Worm (Caenorhabditis elegans) whole organism, L4 larva: ENCODE data around the gene M04G7.1.

Source experiments
- F37D6.2 ChIP-seq: sonication (generic microtip); optimal IDR thresholded peaks from 2 replicates; lab custom pipeline; 2016; ENCODE audit warnings: mild to moderate bottlenecking, missing genetic modification characterization, missing compliant biosample characterization
- T20F7.1 ChIP-seq: fragments of 200-800 bp; sonication (Bioruptor generic); optimal IDR thresholded peaks from 2 replicates; lab custom pipeline; 2018; ENCODE audit warnings: mild to moderate bottlenecking, missing genetic modification characterization, missing compliant biosample characterization
- T26A8.4 ChIP-seq: fragments of 200-800 bp; sonication (Bioruptor generic); IDR thresholded peaks from 2 replicates; pipeline ENCODE4 v1.3.6; 2022; ENCODE audit warnings: missing genetic modification characterization, missing compliant biosample characterization
- Y105C5A.15 ChIP-seq: fragments of 200-800 bp; sonication (Bioruptor generic); IDR thresholded peaks from 2 replicates; pipeline ENCODE4 v1.3.6; 2022; ENCODE audit warnings: missing genetic modification characterization, missing compliant biosample characterization
- Y48G9A.11 ChIP-seq: fragments of 200-800 bp; sonication (Bioruptor generic); IDR thresholded peaks from 2 replicates; pipeline ENCODE4 v1.3.6; 2022; ENCODE audit warnings: missing genetic modification reagents, missing genetic modification characterization, missing compliant biosample characterization
- ama-1 ChIP-seq: fragments of 150-350 bp; optimal IDR thresholded peaks from 2 replicates; lab custom pipeline; 2014; ENCODE audit warnings: inconsistent platforms, mixed read lengths
- attf-4 ChIP-seq: sonication (generic microtip); optimal IDR thresholded peaks from 3 replicates; lab custom pipeline; 2017; ENCODE audit warnings: missing biosample characterization, missing genetic modification characterization
- ceh-32 ChIP-seq: sonication (generic microtip); optimal IDR thresholded peaks from 2 replicates; lab custom pipeline; 2016; ENCODE audit warnings: mild to moderate bottlenecking, missing genetic modification characterization, missing compliant biosample characterization; ENCODE audit not compliant: poor library complexity
- ceh-62 ChIP-seq: sonication (generic microtip); optimal IDR thresholded peaks from 2 replicates; lab custom pipeline; 2017; ENCODE audit warnings: missing biosample characterization, missing genetic modification characterization
- daf-8 ChIP-seq: fragments of 200-800 bp; sonication (Bioruptor generic); IDR thresholded peaks from 2 replicates; pipeline ENCODE4 v1.3.6; 2022; ENCODE audit warnings: missing genetic modification characterization, missing compliant biosample characterization
- dmd-9 ChIP-seq: fragments of 200-800 bp; sonication (Bioruptor generic); IDR thresholded peaks from 2 replicates; pipeline ENCODE4 v1.3.6; 2022; ENCODE audit warnings: missing genetic modification reagents, missing genetic modification characterization, missing compliant biosample characterization
- egl-27 ChIP-seq: sonication (generic microtip); optimal IDR thresholded peaks from 3 replicates; lab custom pipeline; 2017; ENCODE audit warnings: missing biosample characterization, missing genetic modification reagents, missing genetic modification characterization
- egl-43 ChIP-seq: fragments of 200-800 bp; sonication (Bioruptor generic); IDR thresholded peaks from 2 replicates; pipeline ENCODE4 v1.3.6; 2022; ENCODE audit warnings: missing genetic modification reagents, missing genetic modification characterization, missing compliant biosample characterization
- fkh-10 ChIP-seq: fragments of 150-350 bp; optimal IDR thresholded peaks from 2 replicates; lab custom pipeline; 2014; ENCODE audit warnings: missing biosample characterization, missing genetic modification reagents, missing genetic modification characterization
- hif-1 ChIP-seq, 2 experiments: sonication (generic microtip); optimal IDR thresholded peaks; 2 replicates each; lab custom pipeline; 2016 to 2017; ENCODE audit warnings: missing compliant biosample characterization in 2 of 2, missing genetic modification characterization in 2 of 2, missing genetic modification reagents in 2 of 2, missing genotype in 2 of 2, mild to moderate bottlenecking in 1 of 2
- hmg-1.1 ChIP-seq: fragments of 200-800 bp; sonication (Bioruptor generic); IDR thresholded peaks from 2 replicates; pipeline ENCODE4 v1.3.6; 2022; ENCODE audit warnings: missing genetic modification reagents, missing genetic modification characterization, missing compliant biosample characterization
- lsy-2 ChIP-seq, 2 experiments: fragments of 150-350 bp in 1 of 2; sonication (generic microtip) in 1 of 2; optimal IDR thresholded peaks; 2 replicates each; lab custom pipeline; 2014 to 2017; ENCODE audit warnings: missing biosample characterization in 2 of 2, missing genetic modification characterization in 2 of 2
- nhr-102 ChIP-seq: sonication (generic microtip); optimal IDR thresholded peaks from 2 replicates; lab custom pipeline; 2016; ENCODE audit warnings: mild to moderate bottlenecking, missing genetic modification characterization, moderate library complexity, missing compliant biosample characterization
- nhr-25 ChIP-seq: sonication (generic microtip); optimal IDR thresholded peaks from 2 replicates; lab custom pipeline; 2017; ENCODE audit warnings: missing genetic modification characterization, mild to moderate bottlenecking, missing compliant biosample characterization, antibody characterized with exemption, moderate library complexity, borderline replicate concordance; ENCODE audit not compliant: insufficient read depth
- nhr-28 ChIP-seq: fragments of 150-350 bp; optimal IDR thresholded peaks from 2 replicates; lab custom pipeline; 2014; ENCODE audit warnings: missing biosample characterization, missing genetic modification characterization
- nhr-48 ChIP-seq: sonication (generic microtip); optimal IDR thresholded peaks from 2 replicates; lab custom pipeline; 2016; ENCODE audit warnings: mild to moderate bottlenecking, missing genetic modification characterization, missing compliant biosample characterization
- nhr-77 ChIP-seq: fragments of 150-350 bp; optimal IDR thresholded peaks from 2 replicates; lab custom pipeline; 2014; ENCODE audit warnings: missing biosample characterization, missing genetic modification characterization
- rbr-2 ChIP-seq: sonication (generic microtip); optimal IDR thresholded peaks from 2 replicates; lab custom pipeline; 2016; ENCODE audit warnings: missing genotype, missing genetic modification characterization, missing compliant biosample characterization
- saeg-2 ChIP-seq: fragments of 200-800 bp; sonication (Bioruptor generic); IDR thresholded peaks from 2 replicates; pipeline ENCODE4 v1.3.6; 2022; ENCODE audit warnings: missing genetic modification reagents, missing genetic modification characterization, missing compliant biosample characterization
- set-16 ChIP-seq: fragments of 200-800 bp; sonication (Bioruptor generic); IDR thresholded peaks from 2 replicates; pipeline ENCODE4 v1.3.6; 2022; ENCODE audit warnings: missing genetic modification reagents, missing genetic modification characterization, missing compliant biosample characterization
- snpc-1.2 ChIP-seq: fragments of 200-800 bp; sonication (Bioruptor generic); IDR thresholded peaks from 2 replicates; pipeline ENCODE4 v1.3.6; 2022; ENCODE audit warnings: missing genetic modification reagents, missing genetic modification characterization, missing compliant biosample characterization
- spr-3 ChIP-seq: fragments of 200-800 bp; sonication (Bioruptor generic); optimal IDR thresholded peaks from 2 replicates; lab custom pipeline; 2018; ENCODE audit warnings: mild to moderate bottlenecking, missing genetic modification characterization, missing compliant biosample characterization
- unc-130 ChIP-seq: sonication (generic microtip); optimal IDR thresholded peaks from 2 replicates; lab custom pipeline; 2016; ENCODE audit warnings: missing genetic modification reagents, missing genetic modification characterization, missing compliant biosample characterization
- unc-62 ChIP-seq, 3 experiments: fragments of 150-350 bp in 1 of 3; sonication (generic microtip); optimal IDR thresholded peaks in 2 of 3; peaks in 1 of 3; 1 replicate in 1 of 3; 2 replicates in 2 of 3; lab custom pipeline; 2014 to 2017; ENCODE audit warnings: missing biosample characterization in 3 of 3, missing genetic modification characterization in 3 of 3, missing genetic modification reagents in 3 of 3, missing genotype in 1 of 3
- zag-1 ChIP-seq: fragments of 150-350 bp; optimal IDR thresholded peaks from 2 replicates; lab custom pipeline; 2014; ENCODE audit warnings: missing biosample characterization, missing genetic modification characterization
- zip-11 ChIP-seq: fragments of 200-800 bp; sonication (Bioruptor generic); IDR thresholded peaks from 2 replicates; pipeline ENCODE4 v1.3.6; 2022; ENCODE audit warnings: missing genetic modification characterization, missing compliant biosample characterization

The M04G7.1 gene

DNA sequence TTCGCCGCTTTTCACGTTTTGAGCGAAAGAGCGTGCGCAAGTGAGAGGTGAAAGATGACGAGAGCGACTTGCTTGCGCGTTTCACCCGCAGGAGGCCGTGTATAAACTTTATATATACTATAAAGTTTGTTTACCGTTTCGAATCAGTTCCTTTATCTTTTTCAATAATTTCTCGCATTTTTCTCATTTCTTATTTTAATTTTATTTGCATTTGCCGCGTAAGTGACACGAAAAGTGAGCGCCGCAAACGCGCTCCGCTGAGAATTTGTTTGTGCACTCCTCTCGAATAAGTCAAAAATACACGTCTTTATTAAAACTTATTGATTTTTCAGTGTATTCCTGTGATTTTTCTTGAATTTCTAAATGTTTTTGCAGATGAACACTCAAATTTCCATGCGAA, 12.0 kb upstream of the M04G7.1 start, which contains the start of gene mrpl-55 (continued):
- TF ChIP-seq zip-11 (GFP tag; lab: Robert Waterston, UW), result no peak
- peak; percentile 66 for TF ChIP-seq fkh-10 (GFP tag; lab: Kevin White, UChicago)
- peak; percentile 66 to 93 for TF ChIP-seq lsy-2 (tag; optimal IDR thresholded peaks at IDR 0.05; lab: Kevin White, UChicago)
- TF ChIP-seq snpc-1.2, result 0 out of 2 replicates have a peak, but pooled peaks have one; percentile 32
- TF ChIP-seq, all 104 proteins: peak for 35

DNA sequence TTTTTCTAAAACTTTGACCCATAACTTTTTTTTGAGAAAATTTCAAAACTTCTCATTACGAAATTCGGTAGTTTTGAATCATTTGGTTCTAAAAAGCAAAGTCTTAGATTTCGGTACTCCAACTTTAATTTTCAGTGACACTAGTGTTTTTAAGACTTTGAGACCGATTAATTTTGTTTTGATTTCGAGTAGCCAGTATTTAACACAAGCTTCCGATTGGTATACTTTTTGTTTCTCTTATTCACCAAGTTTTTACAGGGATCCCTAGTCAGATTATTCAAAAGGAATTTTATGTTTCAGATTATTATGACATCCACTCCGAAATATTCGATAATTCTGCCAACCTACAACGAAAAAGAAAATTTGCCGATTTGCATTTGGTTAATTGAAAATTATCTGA, 10.2 kb upstream of the M04G7.1 start, which contains the start of gene dpm-1:
dpm-1 (plus strand) TSS at position 301 of the 400 bp plus-strand sequence.
- TF ChIP-seq ama-1 (lab: Kevin White, UChicago), result no peak
- TF ChIP-seq egl-27, result no peak
- no peak for TF ChIP-seq T20F7.1 (GFP tag; lab: Kevin White, UChicago)

DNA sequence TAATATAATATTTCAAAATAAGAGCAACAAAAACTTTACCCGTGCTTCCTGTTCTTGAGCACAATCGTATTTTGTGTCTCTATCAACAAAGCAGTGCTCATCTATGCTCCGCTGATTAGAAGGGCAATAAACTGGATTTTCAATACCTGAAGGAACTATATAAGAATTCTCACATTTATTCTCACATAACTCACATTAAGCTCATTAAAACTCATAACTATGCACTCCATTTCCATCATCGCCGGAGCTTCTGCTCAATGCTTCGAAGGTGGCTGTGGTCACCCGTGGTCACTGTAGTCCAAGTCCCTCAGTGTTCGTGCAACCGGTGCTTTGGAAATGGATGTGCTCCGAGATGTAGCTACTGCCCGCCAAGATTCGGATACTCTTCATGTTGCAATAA, 768 bp upstream of the M04G7.1 start, which contains the start of the genes Y66H1A.8 and M04G7.5:
Y66H1A.8 (minus strand) TSS at position 101 of the 400 bp plus-strand sequence.
M04G7.5 (plus strand) TSS at position 258 of the 400 bp plus-strand sequence.
- no peak for TF ChIP-seq zag-1 (tag; lab: Kevin White, UChicago)
- TF ChIP-seq unc-130 (GFP tag; lab: Kevin White, UChicago), result no peak
- TF ChIP-seq T26A8.4 (GFP tag; lab: Robert Waterston, UW), result no peak
- TF ChIP-seq nhr-77 (tag; lab: Kevin White, UChicago), result no peak
- TF ChIP-seq ceh-62, result no peak
- TF ChIP-seq unc-62 (GFP tag; optimal IDR thresholded peaks at IDR 0.05 in 1 of 2; lab: Kevin White, UChicago), result no peak
- no peak for TF ChIP-seq unc-62 (tag; optimal IDR thresholded peaks at IDR 0.05; lab: Kevin White, UChicago)
- no peak for TF ChIP-seq ceh-32
- TF ChIP-seq spr-3 (GFP tag; lab: Kevin White, UChicago), result no peak
- TF ChIP-seq saeg-2, result no peak

DNA sequence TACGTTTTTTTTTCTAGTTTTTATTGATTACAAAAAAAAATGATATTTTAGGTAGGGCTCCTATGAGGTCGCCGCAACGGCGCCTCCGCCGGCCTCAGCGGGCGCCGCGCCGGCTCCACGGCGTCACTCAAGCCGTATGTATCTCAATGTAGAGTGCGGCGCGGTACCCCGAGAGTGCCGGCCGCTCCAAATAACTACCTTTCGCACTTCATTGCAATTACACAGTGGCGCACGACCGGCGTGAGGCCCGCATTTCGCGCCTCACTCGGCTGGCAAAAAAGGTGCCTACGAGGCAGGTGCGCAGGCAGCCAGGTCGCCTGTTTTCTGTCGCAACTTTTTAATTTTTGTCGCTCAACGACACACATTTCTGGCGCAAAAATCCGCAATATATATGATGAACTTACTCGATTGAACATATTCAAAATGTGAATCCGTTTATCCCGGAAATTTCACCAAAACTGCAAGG, 5.1 kb downstream of the M04G7.1 start, which contains the start of gene M04G7.2:
M04G7.2 (minus strand) TSS at position 416 of the 466 bp plus-strand sequence.
- peak; percentile 17; the same call in 1 of the 2 replicates for TF ChIP-seq daf-8
- TF ChIP-seq spr-3 (GFP tag; lab: Kevin White, UChicago), result no peak
- TF ChIP-seq hif-1 (tag; optimal IDR thresholded peaks at IDR 0.05; lab: Kevin White, UChicago), result peak in 1 of 2 experiments; percentile 26
- TF ChIP-seq set-16 (GFP tag; lab: Robert Waterston, UW), result peak; percentile 91
- 0 out of 2 replicates have a peak, but pooled peaks have one; percentile 24 for TF ChIP-seq Y105C5A.15
- no peak for TF ChIP-seq nhr-102 (tag; lab: Kevin White, UChicago)
- TF ChIP-seq ama-1 (lab: Kevin White, UChicago), result no peak
- TF ChIP-seq egl-43 (GFP tag; lab: Robert Waterston, UW), result peak; percentile 73
- TF ChIP-seq Y48G9A.11 (GFP tag; lab: Robert Waterston, UW), result 0 out of 2 replicates have a peak, but pooled peaks have one; percentile 13
- no peak for TF ChIP-seq F37D6.2 (tag; lab: Kevin White, UChicago)
- 0 out of 2 replicates have a peak, but pooled peaks have one; percentile 12 for TF ChIP-seq hmg-1.1 (GFP tag; lab: Robert Waterston, UW)
- no peak for TF ChIP-seq nhr-48 (tag; lab: Kevin White, UChicago)
- TF ChIP-seq nhr-28 (tag; lab: Kevin White, UChicago), result no peak
- TF ChIP-seq rbr-2, result no peak
- TF ChIP-seq dmd-9 (GFP tag; lab: Robert Waterston, UW), result 0 out of 2 replicates have a peak, but pooled peaks have one; percentile 56

DNA sequence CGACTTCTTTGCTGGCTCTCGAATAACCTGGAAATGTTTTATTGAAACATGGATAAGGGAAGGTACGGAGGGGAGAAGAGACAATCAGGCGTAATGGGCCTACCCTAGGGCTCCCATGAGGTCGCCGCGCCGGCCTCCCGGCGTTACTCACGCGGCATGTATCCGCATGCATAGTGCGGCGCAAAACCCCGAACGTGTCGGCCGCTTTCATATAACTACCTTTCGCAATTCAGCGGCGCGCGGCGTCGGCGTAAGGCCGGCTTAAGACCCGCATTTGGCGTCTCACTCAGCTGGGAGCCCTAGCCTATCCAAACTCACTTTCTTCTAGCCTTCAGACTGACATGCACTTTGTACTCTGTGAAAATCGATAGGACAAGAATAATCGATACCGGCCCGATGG, 6.5 kb downstream of the M04G7.1 start:
- TF ChIP-seq zag-1 (tag; lab: Kevin White, UChicago) (no peak), fkh-10 (GFP tag; lab: Kevin White, UChicago) (no peak), nhr-25 (tag; lab: Kevin White, UChicago) (no peak), saeg-2 (0 out of 2 replicates have a peak, but pooled peaks have one; percentile 55), attf-4 (no peak), set-16 (GFP tag; lab: Robert Waterston, UW) (peak; percentile 80)
